Worm (Caenorhabditis elegans) whole organism, L3 larva: Measurements from ENCODE around the gene nas-17.

Source experiments
- R02D3.7 ChIP-seq: fragments of 150-350 bp; optimal IDR thresholded peaks from 2 replicates; lab custom pipeline; 2014; ENCODE audit warnings: missing biosample characterization, missing genetic modification characterization
- ZK546.5 ChIP-seq: sonication (generic microtip); optimal IDR thresholded peaks from 2 replicates; lab custom pipeline; 2017; ENCODE audit warnings: missing biosample characterization, missing genetic modification characterization
- aly-2 ChIP-seq: fragments of 150-350 bp; optimal IDR thresholded peaks from 2 replicates; lab custom pipeline; 2014; ENCODE audit warnings: missing biosample characterization, missing genetic modification characterization
- ama-1 ChIP-seq: fragments of 150-350 bp; optimal IDR thresholded peaks from 2 replicates; lab custom pipeline; 2018
- ceh-16 ChIP-seq: sonication (generic microtip); optimal IDR thresholded peaks from 2 replicates; lab custom pipeline; 2017; ENCODE audit warnings: missing biosample characterization, missing genetic modification characterization
- ceh-28 ChIP-seq: fragments of 150-350 bp; optimal IDR thresholded peaks from 2 replicates; lab custom pipeline; 2014; ENCODE audit warnings: missing biosample characterization, missing genetic modification reagents, missing genetic modification characterization
- ceh-82 ChIP-seq: fragments of 150-350 bp; optimal IDR thresholded peaks from 2 replicates; lab custom pipeline; 2014; ENCODE audit warnings: missing biosample characterization, missing genetic modification characterization
- daf-12 ChIP-seq: fragments of 150-350 bp; optimal IDR thresholded peaks from 2 replicates; lab custom pipeline; 2014; ENCODE audit warnings: missing biosample characterization, missing genetic modification reagents, missing genetic modification characterization
- egl-27 ChIP-seq: sonication (generic microtip); optimal IDR thresholded peaks from 4 replicates; lab custom pipeline; 2017; ENCODE audit warnings: missing biosample characterization, missing genetic modification reagents, missing genetic modification characterization
- egl-5 ChIP-seq: fragments of 150-350 bp; optimal IDR thresholded peaks from 2 replicates; lab custom pipeline; 2017; ENCODE audit warnings: missing biosample characterization, missing genetic modification reagents, missing genetic modification characterization, inconsistent platforms
- elt-2 ChIP-seq: sonication (generic microtip); optimal IDR thresholded peaks from 2 replicates; lab custom pipeline; 2016; ENCODE audit warnings: missing genetic modification reagents, mild to moderate bottlenecking, missing genetic modification characterization, missing compliant biosample characterization
- elt-3 ChIP-seq, 3 experiments: fragments of 150-350 bp in 1 of 3; sonication (generic microtip) in 2 of 3; optimal IDR thresholded peaks; 2 replicates in 2 of 3; 4 replicates in 1 of 3; lab custom pipeline; 2014 to 2017; ENCODE audit warnings: missing biosample characterization in 3 of 3, missing genetic modification characterization in 3 of 3
- fkh-10 ChIP-seq: sonication (generic microtip); optimal IDR thresholded peaks from 2 replicates; lab custom pipeline; 2017; ENCODE audit warnings: missing biosample characterization, missing genetic modification reagents, missing genetic modification characterization
- fkh-2 ChIP-seq: fragments of 150-350 bp; optimal IDR thresholded peaks from 2 replicates; lab custom pipeline; 2014; ENCODE audit warnings: missing biosample characterization, missing genetic modification reagents, missing genetic modification characterization
- fos-1 ChIP-seq: fragments of 150-350 bp; optimal IDR thresholded peaks from 2 replicates; lab custom pipeline; 2014; ENCODE audit warnings: missing biosample characterization, missing genetic modification characterization
- lin-15B ChIP-seq: fragments of 150-350 bp; optimal IDR thresholded peaks from 2 replicates; lab custom pipeline; 2014; ENCODE audit warnings: missing biosample characterization, missing genetic modification characterization
- lin-39 ChIP-seq: fragments of 150-350 bp; optimal IDR thresholded peaks from 2 replicates; lab custom pipeline; 2018; ENCODE audit warnings: missing biosample characterization, missing genetic modification reagents, missing genetic modification characterization
- mdl-1 ChIP-seq: fragments of 150-350 bp; optimal IDR thresholded peaks from 2 replicates; lab custom pipeline; 2014; ENCODE audit warnings: missing biosample characterization, missing genetic modification characterization
- nfya-1 ChIP-seq: sonication (generic microtip); optimal IDR thresholded peaks from 2 replicates; lab custom pipeline; 2017; ENCODE audit warnings: missing genetic modification characterization, mild to moderate bottlenecking, missing compliant biosample characterization, antibody characterized with exemption, moderate library complexity; ENCODE audit not compliant: insufficient read depth
- nhr-11 ChIP-seq: fragments of 150-350 bp; optimal IDR thresholded peaks from 2 replicates; lab custom pipeline; 2014; ENCODE audit warnings: missing biosample characterization, missing genetic modification characterization
- nhr-23 ChIP-seq: fragments of 150-350 bp; optimal IDR thresholded peaks from 2 replicates; lab custom pipeline; 2014; ENCODE audit warnings: missing biosample characterization, missing genetic modification reagents, missing genetic modification characterization
- nhr-76 ChIP-seq: fragments of 150-350 bp; sonication (generic microtip); optimal IDR thresholded peaks from 5 replicates; lab custom pipeline; 2014; ENCODE audit warnings: missing biosample characterization, missing genetic modification characterization
- nhr-77 ChIP-seq: fragments of 150-350 bp; optimal IDR thresholded peaks from 2 replicates; lab custom pipeline; 2014; ENCODE audit warnings: missing biosample characterization, missing genetic modification characterization
- pha-4 ChIP-seq: fragments of 150-350 bp; optimal IDR thresholded peaks from 2 replicates; lab custom pipeline; 2014; ENCODE audit warnings: missing biosample characterization, missing genetic modification reagents, missing genetic modification characterization
- pqm-1 ChIP-seq: fragments of 150-350 bp; optimal IDR thresholded peaks from 2 replicates; lab custom pipeline; 2017; ENCODE audit warnings: missing biosample characterization, missing genetic modification characterization, inconsistent platforms
- sea-2 ChIP-seq: fragments of 150-350 bp; sonication (generic microtip); optimal IDR thresholded peaks from 4 replicates; lab custom pipeline; 2014; ENCODE audit warnings: missing biosample characterization, missing genetic modification reagents, missing genetic modification characterization
- snpc-4 ChIP-seq: fragments of 150-350 bp; optimal IDR thresholded peaks from 2 replicates; lab custom pipeline; 2014; ENCODE audit warnings: missing biosample characterization, missing genetic modification characterization
- tbx-2 ChIP-seq: sonication (generic microtip); optimal IDR thresholded peaks from 2 replicates; lab custom pipeline; 2016; ENCODE audit warnings: mild to moderate bottlenecking, missing genetic modification characterization, missing compliant biosample characterization
- unc-62 ChIP-seq: fragments of 150-350 bp; sonication (generic microtip); optimal IDR thresholded peaks from 4 replicates; lab custom pipeline; 2014; ENCODE audit warnings: missing biosample characterization, missing genetic modification reagents, missing genetic modification characterization
- zag-1 ChIP-seq: fragments of 150-350 bp; optimal IDR thresholded peaks from 2 replicates; lab custom pipeline; 2014; ENCODE audit warnings: missing biosample characterization, missing genetic modification characterization

nas-17 gene

ce11 chrV:11428728-11429127 is 30.0 kb downstream of the nas-17 start:
- TF ChIP-seq nfya-1 (peak; percentile 9), tbx-2 (peak; percentile 42), elt-2 (tag; lab: Kevin White, UChicago) (no peak)

ce11 chrV:11430823-11431222 is 32.1 kb downstream of the nas-17 start:
- TF ChIP-seq sea-2 (GFP tag; lab: Kevin White, UChicago) (no peak), fkh-10 (peak; percentile 72)

- no peak for TF ChIP-seq daf-12
- TF ChIP-seq zag-1 (tag; lab: Kevin White, UChicago) = no peak
- no peak for TF ChIP-seq nhr-77 (tag; lab: Kevin White, UChicago)
- no peak for TF ChIP-seq elt-3 (tag; optimal IDR thresholded peaks at IDR 0.05; lab: Kevin White, UChicago)
- no peak for TF ChIP-seq R02D3.7
- TF ChIP-seq mdl-1 (tag; lab: Kevin White, UChicago) = no peak
- TF ChIP-seq snpc-4 (tag; lab: Kevin White, UChicago) = no peak
- TF ChIP-seq pqm-1 (tag; lab: Kevin White, UChicago) = no peak
- TF ChIP-seq lin-39 (tag; lab: Kevin White, UChicago) = no peak
- TF ChIP-seq fkh-10 = no peak
- TF ChIP-seq egl-27 (tag; lab: Kevin White, UChicago) = no peak
- no peak for TF ChIP-seq nhr-76 (tag; lab: Kevin White, UChicago)
- TF ChIP-seq, all 47 proteins: peak for 0
Measured at ce11 chrV:11435242-11435641, 36.5 kb downstream of the nas-17 start.

ce11 chrV:11436407-11436806 is 37.7 kb downstream of the nas-17 start:
- TF ChIP-seq elt-3 (tag; optimal IDR thresholded peaks at IDR 0.05; lab: Kevin White, UChicago) = no peak
- TF ChIP-seq lin-15B (tag; lab: Kevin White, UChicago) = no peak
- no peak for TF ChIP-seq R02D3.7
- TF ChIP-seq pha-4 = no peak
- TF ChIP-seq nhr-77 (tag; lab: Kevin White, UChicago) = no peak
- TF ChIP-seq ZK546.5 (tag; lab: Kevin White, UChicago) = no peak
- TF ChIP-seq nhr-23 (tag; lab: Kevin White, UChicago) = no peak
- TF ChIP-seq lin-39 (tag; lab: Kevin White, UChicago) = no peak
- no peak for TF ChIP-seq fkh-2 (tag; lab: Kevin White, UChicago)
- no peak for TF ChIP-seq aly-2
- TF ChIP-seq nhr-11 = no peak

- TF ChIP-seq ceh-28 (tag; lab: Kevin White, UChicago) (no peak), ceh-82 (tag; lab: Kevin White, UChicago) (no peak), fkh-10 (no peak), snpc-4 (tag; lab: Kevin White, UChicago) (no peak)
Measured at ce11 chrV:11438464-11438863, 39.7 kb downstream of the nas-17 start, which contains the start of gene dmsr-1. Gene dmsr-1, plus strand, starts transcription at chrV:11438764.

- no peak for TF ChIP-seq egl-5
- TF ChIP-seq zag-1 (tag; lab: Kevin White, UChicago) = no peak
- TF ChIP-seq lin-15B (tag; lab: Kevin White, UChicago) = no peak
- no peak for TF ChIP-seq nhr-11
- TF ChIP-seq nfya-1 = no peak
- no peak for TF ChIP-seq fkh-10
- TF ChIP-seq fos-1 (tag; lab: Kevin White, UChicago) = no peak
- no peak for TF ChIP-seq ama-1 (lab: Kevin White, UChicago)
Measured at ce11 chrV:11439202-11439601, 40.5 kb downstream of the nas-17 start.

ce11 chrV:11443503-11443902 is 44.8 kb downstream of the nas-17 start, which contains the start of gene F57B7.2:
Gene F57B7.2, minus strand, starts transcription at chrV:11443603.
- peak; percentile 16 for TF ChIP-seq nfya-1
- TF ChIP-seq ceh-16 = no peak
- TF ChIP-seq unc-62 (GFP tag; lab: Kevin White, UChicago) = peak; percentile 6
